Worm (Caenorhabditis elegans): ENCODE data around the gene eat-17.

The eat-17 gene

DNA sequence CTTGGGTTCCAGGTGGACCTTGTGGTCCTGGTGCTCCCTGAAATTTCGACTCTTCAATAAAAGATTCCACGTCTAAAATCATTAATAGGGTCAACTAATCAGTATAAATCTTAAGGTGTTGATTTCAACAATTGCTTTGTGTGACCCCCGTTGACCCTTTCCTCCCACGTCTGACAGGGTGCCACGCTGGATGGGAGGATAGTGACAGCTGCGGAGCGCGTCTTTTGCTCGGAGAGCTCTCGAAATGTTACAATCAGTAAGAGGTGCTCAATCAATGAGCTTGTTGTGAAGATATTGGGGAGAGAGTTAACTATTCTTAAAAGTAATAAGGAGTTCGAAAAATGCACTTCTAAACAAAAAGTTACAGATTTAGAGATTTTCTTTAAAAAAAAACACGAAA lies 28.3 kb downstream of the eat-17 start (continued):
- no peak for TF ChIP-seq skn-1 (tag; optimal IDR thresholded peaks at IDR 0.05)
- TF ChIP-seq unc-62 (GFP tag; optimal IDR thresholded peaks at IDR 0.05) = no peak
- TF ChIP-seq F16B12.6 (tag; optimal IDR thresholded peaks at IDR 0.05) = no peak
- TF ChIP-seq nhr-85 (tag) = no peak
- no peak for TF ChIP-seq nhr-20 (tag; optimal IDR thresholded peaks at IDR 0.05)
- no peak for TF ChIP-seq nhr-12 (tag; optimal IDR thresholded peaks at IDR 0.05)
- no peak for TF ChIP-seq unc-98 (GFP tag; IDR thresholded peaks at IDR 0.05)
- no peak for TF ChIP-seq lsy-2 (tag; optimal IDR thresholded peaks at IDR 0.05)
- TF ChIP-seq vab-15 (tag; optimal IDR thresholded peaks at IDR 0.05) = no peak

DNA sequence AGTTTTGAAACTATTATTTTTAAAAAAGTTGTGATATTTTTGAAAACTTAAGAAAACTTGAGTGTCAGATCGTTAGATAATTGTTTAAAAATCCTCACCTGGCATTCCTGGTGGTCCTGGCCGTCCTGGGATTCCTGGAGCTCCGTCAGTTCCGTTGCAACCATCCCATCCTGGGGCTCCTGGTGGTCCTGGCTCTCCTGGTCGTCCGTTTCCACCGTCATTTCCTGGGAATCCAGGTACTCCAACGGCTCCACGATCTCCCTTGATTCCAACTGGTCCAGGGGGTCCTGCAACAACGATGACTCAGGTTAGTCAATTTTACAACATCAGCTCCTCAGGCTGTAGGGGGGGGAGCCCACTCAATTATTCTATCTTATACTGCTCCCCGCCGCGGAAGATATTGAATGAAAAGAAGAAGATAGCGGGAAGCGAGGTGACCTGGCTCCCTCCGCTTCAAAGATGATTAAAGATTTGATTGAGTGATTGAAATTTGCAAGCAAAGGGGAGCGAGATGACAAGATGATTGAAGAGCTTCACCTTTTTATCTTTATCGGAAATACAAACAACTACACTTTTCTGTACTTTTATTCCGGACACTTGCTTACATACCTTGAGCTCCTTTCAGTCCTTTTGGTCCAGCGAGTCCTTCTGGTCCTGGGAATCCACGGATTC lies 28.8 kb downstream of the eat-17 start:
- TF ChIP-seq pax-3 (tag; optimal IDR thresholded peaks at IDR 0.05) = no peak
- no peak for TF ChIP-seq skn-1 (tag; optimal IDR thresholded peaks at IDR 0.05)
- no peak for TF ChIP-seq vab-15 (tag; optimal IDR thresholded peaks at IDR 0.05)
- no peak for TF ChIP-seq nhr-20 (tag; optimal IDR thresholded peaks at IDR 0.05)
- no peak for TF ChIP-seq ama-1 (optimal IDR thresholded peaks at IDR 0.05)
- TF ChIP-seq lir-3 (tag; optimal IDR thresholded peaks at IDR 0.05; ENCODE audit: poor library complexity) = no peak
- peak; percentile 1; the same call in 1 of the 2 replicates for TF ChIP-seq nhr-19 (GFP tag; conservative IDR thresholded peaks at IDR 0.05)
- TF ChIP-seq rnt-1 (tag; optimal IDR thresholded peaks at IDR 0.05) = peak; percentile 44
- TF ChIP-seq snu-23 (GFP tag; optimal IDR thresholded peaks at IDR 0.05) = no peak
- no peak for TF ChIP-seq ceh-88 (GFP tag; IDR thresholded peaks at IDR 0.05)

DNA sequence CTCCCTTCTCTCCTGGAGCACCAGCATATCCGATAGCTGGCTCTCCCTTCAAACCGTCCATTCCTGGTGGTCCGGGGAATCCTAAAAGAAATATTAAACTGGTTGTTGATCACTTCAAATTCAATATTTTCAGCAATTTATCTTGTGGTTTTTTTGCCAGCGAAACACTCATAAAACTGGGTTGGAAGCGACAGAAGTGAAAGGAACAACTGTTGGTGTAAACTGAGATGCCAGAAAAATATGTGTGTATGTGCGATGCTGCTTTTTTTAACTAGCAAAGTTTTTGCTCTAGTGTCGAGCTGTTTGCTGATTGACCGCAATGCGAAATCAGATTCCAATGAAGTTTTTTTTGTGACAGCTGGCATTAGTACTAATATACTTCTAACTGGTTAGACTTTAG lies 29.4 kb downstream of the eat-17 start:
- TF ChIP-seq jun-1 (tag; optimal IDR thresholded peaks at IDR 0.05) (no peak), efl-3 (GFP tag; optimal IDR thresholded peaks at IDR 0.05) (no peak), lin-14 (GFP tag; optimal IDR thresholded peaks at IDR 0.05) (peak; percentile 12), rnt-1 (tag; optimal IDR thresholded peaks at IDR 0.05) (peak; percentile 56), pag-3 (tag; optimal IDR thresholded peaks at IDR 0.05; ENCODE audit: borderline replicate concordance, insufficient read depth) (peak; percentile 56), lir-3 (tag; optimal IDR thresholded peaks at IDR 0.05; ENCODE audit: poor library complexity) (no peak), nhr-85 (tag) (peak; percentile 20)

DNA sequence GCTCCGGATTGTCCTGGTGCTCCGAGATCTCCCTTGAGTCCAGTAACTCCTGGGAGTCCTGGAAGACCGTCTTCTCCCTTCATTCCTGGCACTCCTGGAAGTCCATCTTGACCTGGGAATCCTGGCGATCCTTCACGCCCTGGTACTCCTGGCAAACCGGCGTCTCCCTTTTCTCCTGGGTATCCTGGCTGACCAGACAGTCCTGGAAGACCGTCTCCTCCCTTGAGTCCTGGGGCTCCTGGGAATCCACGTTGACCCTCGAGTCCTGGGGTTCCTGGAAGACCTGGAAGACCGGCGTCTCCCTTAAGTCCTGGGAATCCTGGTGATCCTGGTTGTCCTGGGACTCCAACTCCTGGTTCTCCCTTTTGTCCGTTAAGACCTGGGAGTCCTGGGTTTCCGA lies 32.6 kb downstream of the eat-17 start:
- TF ChIP-seq dsc-1 (tag; optimal IDR thresholded peaks at IDR 0.05) (no peak), F16B12.6 (tag; optimal IDR thresholded peaks at IDR 0.05) (no peak), tlp-1 (tag; optimal IDR thresholded peaks at IDR 0.05) (no peak), tbx-2 (tag; optimal IDR thresholded peaks at IDR 0.05) (no peak), snu-23 (GFP tag; optimal IDR thresholded peaks at IDR 0.05) (no peak), unc-62 (GFP tag; optimal IDR thresholded peaks at IDR 0.05) (no peak), ceh-82 (tag; optimal IDR thresholded peaks at IDR 0.05) (no peak), dpl-1 (GFP tag; optimal IDR thresholded peaks at IDR 0.05) (no peak), nhr-90 (tag; optimal IDR thresholded peaks at IDR 0.05; ENCODE audit: poor library complexity) (no peak)

DNA sequence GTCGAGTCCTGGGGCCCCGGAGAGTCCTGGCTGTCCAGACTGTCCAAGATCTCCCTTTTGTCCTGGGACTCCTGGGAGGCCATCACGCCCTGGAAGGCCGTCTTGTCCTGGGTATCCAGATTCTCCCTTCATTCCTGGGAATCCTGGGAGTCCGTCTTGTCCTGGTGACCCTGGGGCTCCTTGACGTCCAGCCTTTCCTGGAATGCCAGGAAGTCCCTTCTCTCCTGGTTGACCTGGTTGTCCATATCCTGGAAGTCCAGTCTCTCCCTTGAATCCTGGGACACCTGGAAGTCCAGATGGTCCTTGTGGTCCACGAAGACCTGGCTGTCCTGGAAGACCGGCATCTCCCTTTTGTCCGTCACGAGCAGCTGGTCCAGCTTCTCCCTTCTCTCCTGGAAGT lies 33.6 kb downstream of the eat-17 start:
- TF ChIP-seq dsc-1 (tag; optimal IDR thresholded peaks at IDR 0.05) (no peak), mab-9 (GFP tag; IDR thresholded peaks at IDR 0.05) (no peak), xbp-1 (tag; optimal IDR thresholded peaks at IDR 0.05) (no peak), lin-14 (GFP tag; optimal IDR thresholded peaks at IDR 0.05) (no peak), sptf-1 (tag; optimal IDR thresholded peaks at IDR 0.05) (no peak), pqm-1 (tag; optimal IDR thresholded peaks at IDR 0.05) (no peak), ceh-63 (GFP tag; optimal IDR thresholded peaks at IDR 0.05) (no peak), mef-2 (tag; optimal IDR thresholded peaks at IDR 0.05) (no peak), aly-2 (tag; optimal IDR thresholded peaks at IDR 0.05) (no peak), ceh-88 (GFP tag; IDR thresholded peaks at IDR 0.05) (no peak), lin-39 (tag; optimal IDR thresholded peaks at IDR 0.05) (no peak), swsn-7 (tag; optimal IDR thresholded peaks at IDR 0.05) (no peak), mdl-1 (tag; optimal IDR thresholded peaks at IDR 0.05) (no peak), nhr-12 (tag; optimal IDR thresholded peaks at IDR 0.05) (no peak), hlh-4 (tag; optimal IDR thresholded peaks at IDR 0.05) (no peak)

All from whole organism, L1 larva.